Fruit fly (Drosophila melanogaster): ENCODE measurements around the gene CIAPIN1.

CIAPIN1 gene

dm6 chr2L:15000360-15000759, 38.3 kb downstream of the CIAPIN1 start:
- TF ChIP-seq Hr96 (GFP tag; optimal IDR thresholded peaks at IDR 0.05), result no peak
- TF ChIP-seq toe (GFP tag; optimal IDR thresholded peaks at IDR 0.05), result no peak
- TF ChIP-seq Crg-1 (GFP tag; optimal IDR thresholded peaks at IDR 0.05), result no peak
- no peak for TF ChIP-seq CG14711 (tag; optimal IDR thresholded peaks at IDR 0.05)
- TF ChIP-seq tj (GFP tag; optimal IDR thresholded peaks at IDR 0.05), result no peak
- TF ChIP-seq CG11617 (GFP tag; optimal IDR thresholded peaks at IDR 0.05), result no peak
- TF ChIP-seq CG1620 (GFP tag; optimal IDR thresholded peaks at IDR 0.05), result no peak
- no peak for TF ChIP-seq ovo (GFP tag; optimal IDR thresholded peaks at IDR 0.05)
- TF ChIP-seq CG5204 (GFP tag; optimal IDR thresholded peaks at IDR 0.05), result no peak
- TF ChIP-seq CG33017 (tag; optimal IDR thresholded peaks at IDR 0.05), result no peak

- TF ChIP-seq Crg-1 (GFP tag; optimal IDR thresholded peaks at IDR 0.05) (no peak), CG14711 (tag; optimal IDR thresholded peaks at IDR 0.05) (no peak), bab1 (GFP tag; optimal IDR thresholded peaks at IDR 0.05) (no peak)
Observed at dm6 chr2L:14997370-14997769, 41.3 kb downstream of the CIAPIN1 start, which contains the start of gene mol. Gene mol, minus strand, starts transcription at chr2L:14997559.

dm6 chr2L:14995594-14996463, 42.8 kb downstream of the CIAPIN1 start:
- TF ChIP-seq CG7101 (tag; optimal IDR thresholded peaks at IDR 0.05), result peak; percentile 22
- TF ChIP-seq cnc (optimal IDR thresholded peaks at IDR 0.05), result no peak
- TF ChIP-seq CG1620 (GFP tag; optimal IDR thresholded peaks at IDR 0.05), result no peak
- TF ChIP-seq CG12768 (GFP tag; optimal IDR thresholded peaks at IDR 0.05), result no peak
- peak; percentile 48 for TF ChIP-seq pad (GFP tag; optimal IDR thresholded peaks at IDR 0.05)
- TF ChIP-seq Mnt (GFP tag; optimal IDR thresholded peaks at IDR 0.05), result no peak
- peak; percentile 50 for TF ChIP-seq bab1 (GFP tag; optimal IDR thresholded peaks at IDR 0.05)
- peak; percentile 19 for TF ChIP-seq CG7045 (GFP tag; optimal IDR thresholded peaks at IDR 0.05)
- TF ChIP-seq ovo (GFP tag; optimal IDR thresholded peaks at IDR 0.05), result no peak
- TF ChIP-seq CG14711 (tag; optimal IDR thresholded peaks at IDR 0.05), result peak; percentile 51
- no peak for TF ChIP-seq Hr96 (GFP tag; optimal IDR thresholded peaks at IDR 0.05)

DNA sequence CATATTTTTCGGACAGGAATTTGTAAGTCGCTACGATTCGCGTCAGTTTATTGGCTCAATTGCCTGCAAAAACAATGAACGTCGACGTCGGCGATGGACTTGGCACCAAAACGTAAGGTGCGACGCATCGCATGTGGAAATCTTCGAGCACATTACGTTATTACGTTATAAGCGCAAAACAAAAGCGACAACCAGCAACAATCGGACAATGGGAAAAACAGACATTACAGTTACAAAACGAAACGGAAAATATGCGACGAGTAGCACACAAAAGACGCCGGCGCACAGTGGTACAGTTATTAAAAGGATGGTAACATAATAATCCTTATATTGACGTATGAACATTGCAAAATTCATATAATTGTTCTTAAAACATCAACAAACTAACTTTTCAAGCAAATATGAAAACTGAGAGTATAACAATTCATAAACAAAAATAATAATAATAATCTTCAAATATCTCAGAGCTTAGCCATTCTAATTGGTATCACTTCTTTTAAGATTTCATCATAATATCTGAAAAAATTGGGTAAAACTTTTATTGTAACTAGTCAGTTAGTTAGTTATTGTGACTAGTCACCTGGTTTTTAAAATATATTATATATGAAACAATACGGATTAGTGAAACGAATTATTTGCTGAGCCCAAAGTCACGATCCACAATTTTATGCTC, 43.7 kb downstream of the CIAPIN1 start:
- TF ChIP-seq CG12768 (GFP tag; optimal IDR thresholded peaks at IDR 0.05) (no peak), CG1620 (GFP tag; optimal IDR thresholded peaks at IDR 0.05) (no peak), kay (GFP tag; ENCODE audit: borderline replicate concordance) (no peak), Hr96 (GFP tag; optimal IDR thresholded peaks at IDR 0.05) (no peak), tj (GFP tag; optimal IDR thresholded peaks at IDR 0.05) (no peak), CG14711 (tag; optimal IDR thresholded peaks at IDR 0.05) (no peak), CG5204 (GFP tag; optimal IDR thresholded peaks at IDR 0.05) (no peak), Mnt (GFP tag; optimal IDR thresholded peaks at IDR 0.05) (no peak), cnc (optimal IDR thresholded peaks at IDR 0.05) (no peak), ovo (GFP tag; optimal IDR thresholded peaks at IDR 0.05) (no peak), CG11617 (GFP tag; optimal IDR thresholded peaks at IDR 0.05) (no peak), Clk (GFP tag; optimal IDR thresholded peaks at IDR 0.05) (no peak), Crg-1 (GFP tag; optimal IDR thresholded peaks at IDR 0.05) (no peak), pad (GFP tag; optimal IDR thresholded peaks at IDR 0.05) (no peak), CG7101 (tag; optimal IDR thresholded peaks at IDR 0.05) (no peak), bab1 (GFP tag; optimal IDR thresholded peaks at IDR 0.05) (no peak), toe (GFP tag; optimal IDR thresholded peaks at IDR 0.05) (no peak), cic (GFP tag; optimal IDR thresholded peaks at IDR 0.05) (no peak)

DNA sequence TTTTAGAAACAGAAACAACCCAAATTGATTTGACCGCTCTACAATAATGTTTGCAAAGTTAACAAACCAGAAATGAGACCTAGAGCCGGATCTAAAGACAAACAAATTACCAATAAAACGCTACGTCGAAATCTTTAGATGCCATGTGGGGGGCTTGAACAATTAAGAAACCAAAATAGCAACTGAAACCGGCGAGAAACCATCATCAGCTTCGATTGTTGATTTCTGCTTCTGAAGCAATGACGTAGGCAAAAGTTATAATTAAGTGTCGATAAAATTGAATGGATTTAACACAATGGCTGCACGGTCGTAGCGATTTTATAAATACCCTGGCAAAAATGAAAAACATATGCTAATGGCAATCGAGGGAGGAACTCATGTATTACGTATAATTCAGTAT, 45.8 kb downstream of the CIAPIN1 start:
- TF ChIP-seq kay (GFP tag; ENCODE audit: borderline replicate concordance) (no peak), CG7101 (tag; optimal IDR thresholded peaks at IDR 0.05) (no peak), CG7045 (GFP tag; optimal IDR thresholded peaks at IDR 0.05) (no peak), CG12768 (GFP tag; optimal IDR thresholded peaks at IDR 0.05) (no peak), bab1 (GFP tag; optimal IDR thresholded peaks at IDR 0.05) (no peak), Mnt (GFP tag; optimal IDR thresholded peaks at IDR 0.05) (no peak), CG11617 (GFP tag; optimal IDR thresholded peaks at IDR 0.05) (no peak), toe (GFP tag; optimal IDR thresholded peaks at IDR 0.05) (no peak), cnc (optimal IDR thresholded peaks at IDR 0.05) (no peak), tj (GFP tag; optimal IDR thresholded peaks at IDR 0.05) (no peak)
